Worm (Caenorhabditis elegans): ENCODE data around the gene Y17D7C.1.

Y17D7C.1 gene

ce11 chrV:18689681-18690080 is 16.7 kb upstream of the Y17D7C.1 start, which contains the start of the genes ubc-19 and Y69H2.7 (continued):
- TF ChIP-seq hsf-1 (GFP tag; IDR thresholded peaks at IDR 0.05) (no peak), chd-7 (tag; optimal IDR thresholded peaks at IDR 0.05) (no peak), ztf-28 (GFP tag; IDR thresholded peaks at IDR 0.05) (no peak), Y67H2A.10 (GFP tag; conservative IDR thresholded peaks at IDR 0.05) (no peak), die-1 (tag; optimal IDR thresholded peaks at IDR 0.05) (no peak), snpc-3.4 (tag; optimal IDR thresholded peaks at IDR 0.05) (peak; percentile 38), let-526 (GFP tag; IDR thresholded peaks at IDR 0.05) (no peak)

- TF ChIP-seq lin-54 (GFP tag; optimal IDR thresholded peaks at IDR 0.05) (no peak), zfh-2 (GFP tag; conservative IDR thresholded peaks at IDR 0.05) (peak; percentile 71)
Measured at ce11 chrV:18695469-18695868, 10.9 kb upstream of the Y17D7C.1 start.

ce11 chrV:18699326-18699725 is 7.0 kb upstream of the Y17D7C.1 start, which contains the start of gene nhr-241:
Gene nhr-241 (plus strand): TSS chrV:18699451.
- TF ChIP-seq nfyb-1 (GFP tag; IDR thresholded peaks at IDR 0.05) (no peak), zfh-2 (GFP tag; conservative IDR thresholded peaks at IDR 0.05) (peak; percentile 84), nhr-120 (GFP tag; IDR thresholded peaks at IDR 0.05) (0 out of 2 replicates have a peak, but pooled peaks have one; percentile 37)

- no peak for TF ChIP-seq F23B12.7 (tag; optimal IDR thresholded peaks at IDR 0.05; ENCODE audit: insufficient read depth)
- TF ChIP-seq nfyb-1 (GFP tag; IDR thresholded peaks at IDR 0.05), result no peak
- TF ChIP-seq ccch-3 (GFP tag; optimal IDR thresholded peaks at IDR 0.05), result no peak
- no peak for TF ChIP-seq lin-26 (GFP tag; IDR thresholded peaks at IDR 0.05)
- no peak for TF ChIP-seq ztf-18 (tag; optimal IDR thresholded peaks at IDR 0.05)
- TF ChIP-seq nhr-80 (tag; optimal IDR thresholded peaks at IDR 0.05), result peak; percentile 78
- TF ChIP-seq efl-1 (GFP tag; optimal IDR thresholded peaks at IDR 0.05), result no peak
- TF ChIP-seq B0336.3 (GFP tag; IDR thresholded peaks at IDR 0.05), result no peak
- no peak for TF ChIP-seq gei-17 (GFP tag; optimal IDR thresholded peaks at IDR 0.05)
- no peak for TF ChIP-seq cebp-1 (GFP tag; IDR thresholded peaks at IDR 0.05)
- no peak for TF ChIP-seq cebp-1 (tag; optimal IDR thresholded peaks at IDR 0.05)
- no peak for TF ChIP-seq repo-1 (tag; optimal IDR thresholded peaks at IDR 0.05)
- 0 out of 2 replicates have a peak, but pooled peaks have one; percentile 22 for TF ChIP-seq attf-3 (GFP tag; conservative IDR thresholded peaks at IDR 0.05)
- TF ChIP-seq aptf-3 (GFP tag; IDR thresholded peaks at IDR 0.05), result no peak
- TF ChIP-seq lsy-27 (tag; optimal IDR thresholded peaks at IDR 0.05; ENCODE audit: borderline replicate concordance, insufficient read depth), result no peak
- no peak for TF ChIP-seq ama-1 (optimal IDR thresholded peaks at IDR 0.05)
- TF ChIP-seq ama-1 (GFP tag; optimal IDR thresholded peaks at IDR 0.05), result no peak
- TF ChIP-seq ceh-27 (GFP tag; optimal IDR thresholded peaks at IDR 0.05), result no peak
Measured at ce11 chrV:18701306-18701705, 5.1 kb upstream of the Y17D7C.1 start, which contains the start of gene Y69H2.9. Gene Y69H2.9 (plus strand): TSS chrV:18701538.

ce11 chrV:18705319-18706062 is 879 bp upstream of the Y17D7C.1 start:
- TF ChIP-seq lag-1 (GFP tag; IDR thresholded peaks at IDR 0.05), result 0 out of 2 replicates have a peak, but pooled peaks have one; percentile 39
- 0 out of 2 replicates have a peak, but pooled peaks have one; percentile 35 for TF ChIP-seq mcd-1 (GFP tag; IDR thresholded peaks at IDR 0.05)
- TF ChIP-seq nfya-1 (tag; optimal IDR thresholded peaks at IDR 0.05; ENCODE audit: borderline replicate concordance, insufficient read depth), result peak; percentile 66
- 0 out of 2 replicates have a peak, but pooled peaks have one; percentile 65 for TF ChIP-seq nhr-120 (GFP tag; IDR thresholded peaks at IDR 0.05)
- peak; percentile 88 for TF ChIP-seq ceh-58 (GFP tag; IDR thresholded peaks at IDR 0.05)
- peak; percentile 56; the same call in 1 of the 2 replicates for TF ChIP-seq aptf-3 (GFP tag; IDR thresholded peaks at IDR 0.05)
- 0 out of 2 replicates have a peak, but pooled peaks have one; percentile 37 for TF ChIP-seq bed-1 (GFP tag; IDR thresholded peaks at IDR 0.05)
- TF ChIP-seq ama-1 (optimal IDR thresholded peaks at IDR 0.05), result no peak
- no peak for TF ChIP-seq ama-1 (GFP tag; optimal IDR thresholded peaks at IDR 0.05)
- TF ChIP-seq pbrm-1 (GFP tag; IDR thresholded peaks at IDR 0.05), result no peak
- peak; percentile 20 for TF ChIP-seq somi-1 (GFP tag; optimal IDR thresholded peaks at IDR 0.05)
- TF ChIP-seq nhr-90 (tag; optimal IDR thresholded peaks at IDR 0.05), result no peak
- TF ChIP-seq ZK185.1 (tag; optimal IDR thresholded peaks at IDR 0.05; ENCODE audit: poor library complexity, severe bottlenecking), result no peak
- no peak for TF ChIP-seq ceh-79 (tag; optimal IDR thresholded peaks at IDR 0.05)
